Fruit fly (Drosophila melanogaster): ENCODE measurements around the gene slp2.

dm6 chr2L:3877011-3877410, 40.4 kb downstream of the slp2 start:
- TF ChIP-seq nerfin-2 (GFP tag; IDR thresholded peaks at IDR 0.05; ENCODE audit: partially characterized antibody) (no peak), bowl (GFP tag; IDR thresholded peaks at IDR 0.05) (no peak), cg (GFP tag; optimal IDR thresholded peaks at IDR 0.05) (no peak), pum (GFP tag; optimal IDR thresholded peaks at IDR 0.05) (no peak), dati (GFP tag; IDR thresholded peaks at IDR 0.05) (no peak), jumu (GFP tag; optimal IDR thresholded peaks at IDR 0.05) (no peak), CG8089 (GFP tag; optimal IDR thresholded peaks at IDR 0.05) (no peak), Myb (GFP tag; optimal IDR thresholded peaks at IDR 0.05) (no peak), Taf1 (GFP tag; IDR thresholded peaks at IDR 0.05) (no peak), Antp (GFP tag; optimal IDR thresholded peaks at IDR 0.05) (no peak), CG4404 (GFP tag; IDR thresholded peaks at IDR 0.05) (no peak), CG16813 (GFP tag; IDR thresholded peaks at IDR 0.05; ENCODE audit: partially characterized antibody) (no peak), ATbp (GFP tag; optimal IDR thresholded peaks at IDR 0.05) (no peak), Dref (GFP tag; IDR thresholded peaks at IDR 0.05) (no peak)
